Fruit fly (Drosophila melanogaster) whole organism, larva: ENCODE data around the gene CG44271.

ENCODE experiments used
- noc ChIP-seq: fragments of 200-800 bp; sonication (Bioruptor generic); optimal IDR thresholded peaks from 3 replicates; lab custom pipeline; 2019; ENCODE audit warnings: missing biosample characterization, mild to moderate bottlenecking, missing genetic modification characterization, moderate library complexity

Gene CG44271

DNA sequence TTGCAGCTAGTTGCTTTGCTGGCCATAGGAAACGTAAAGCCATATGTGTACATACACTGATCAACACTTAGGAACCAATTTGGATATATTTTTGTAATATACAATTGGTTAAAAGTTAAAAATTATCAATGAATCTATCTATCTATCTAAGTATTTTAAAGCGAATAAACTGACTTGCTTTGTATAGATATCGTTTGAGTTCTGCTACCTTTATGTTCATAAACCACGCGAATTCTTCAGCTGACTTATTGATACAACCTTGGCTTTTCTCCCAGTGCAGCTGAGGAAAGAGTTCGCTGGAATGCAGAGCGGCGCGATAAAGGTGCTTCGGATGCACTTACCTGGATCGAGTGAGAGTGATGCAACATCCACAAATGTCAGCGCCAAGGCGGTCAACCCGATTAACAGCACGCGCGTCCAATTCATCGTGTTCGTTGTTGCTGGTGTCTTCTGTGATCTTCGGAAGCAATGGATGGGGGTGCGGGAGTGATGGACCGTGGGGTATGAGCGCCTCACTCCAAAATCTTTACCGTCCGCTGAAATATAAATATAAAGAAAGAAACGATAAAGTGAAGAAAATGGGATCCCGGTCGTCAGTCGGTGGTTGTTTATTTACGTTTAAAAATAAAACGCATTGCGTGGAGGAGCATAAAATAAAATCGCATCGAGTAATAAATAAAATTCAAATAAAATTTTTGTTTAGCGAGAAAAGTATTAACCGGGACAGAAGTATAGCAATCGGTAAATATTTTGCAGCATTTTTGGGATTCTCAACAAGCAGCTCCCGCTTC lies 46.1 kb downstream of the CG44271 start:
- TF ChIP-seq noc, result no peak

DNA sequence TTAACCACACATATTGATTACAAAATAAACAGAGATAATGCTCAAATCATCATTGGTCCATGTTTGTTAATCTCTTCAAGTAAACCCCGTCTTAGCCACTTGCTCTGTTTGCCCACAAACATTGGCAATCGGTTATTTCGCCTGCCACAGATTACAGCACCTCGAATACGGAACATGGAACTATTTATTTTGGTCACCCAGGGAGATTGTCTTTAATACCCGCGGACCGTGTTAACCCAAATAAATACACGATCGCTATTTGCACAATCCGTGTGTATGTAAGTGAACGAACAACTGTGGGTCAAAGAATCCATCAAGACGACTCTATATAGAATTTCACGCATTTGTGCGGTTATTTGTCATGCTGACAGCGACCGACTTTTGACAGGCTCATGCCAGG lies 47.0 kb downstream of the CG44271 start:
- TF ChIP-seq noc, result no peak

DNA sequence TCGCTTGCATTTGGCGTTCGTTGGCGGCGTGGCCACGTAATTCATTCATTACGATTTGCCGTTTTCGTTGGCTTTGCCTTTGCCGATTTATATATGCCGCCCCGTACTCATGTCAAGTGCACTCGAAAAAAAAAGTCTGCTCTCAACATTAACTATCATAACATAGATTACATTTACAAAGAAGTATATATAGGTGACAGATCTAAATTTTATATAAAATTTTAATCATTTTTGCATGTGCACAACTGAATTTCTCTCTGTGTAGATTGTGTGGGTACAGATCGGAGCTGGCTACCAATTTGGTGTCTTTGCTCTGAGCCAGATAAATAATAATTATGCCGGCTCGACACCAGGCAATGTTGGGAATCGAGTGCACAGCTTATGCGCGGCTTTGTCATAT lies 49.3 kb downstream of the CG44271 start:
- no peak for TF ChIP-seq noc
